Worm (Caenorhabditis elegans) whole organism, L2 larva: Measurements from ENCODE around the gene twk-21.

Experiments used
- C34F6.9 ChIP-seq: fragments of 150-350 bp; optimal IDR thresholded peaks from 2 replicates; lab custom pipeline; 2014; ENCODE audit warnings: missing biosample characterization, missing genetic modification characterization
- F13H6.1 ChIP-seq: sonication (generic microtip); optimal IDR thresholded peaks from 2 replicates; lab custom pipeline; 2016; ENCODE audit warnings: missing genetic modification characterization, missing compliant biosample characterization
- R02D3.7 ChIP-seq: fragments of 150-350 bp; optimal IDR thresholded peaks from 2 replicates; lab custom pipeline; 2014; ENCODE audit warnings: missing biosample characterization, missing genetic modification characterization
- Y55F3AM.14 ChIP-seq: fragments of 200-800 bp; sonication (Bioruptor generic); optimal IDR thresholded peaks from 2 replicates; lab custom pipeline; 2018; ENCODE audit warnings: mild to moderate bottlenecking, missing genetic modification characterization, missing compliant biosample characterization
- ZK546.5 ChIP-seq: sonication (generic microtip); optimal IDR thresholded peaks from 2 replicates; lab custom pipeline; 2017; ENCODE audit warnings: missing biosample characterization, missing genetic modification characterization
- alr-1 ChIP-seq: fragments of 150-350 bp; optimal IDR thresholded peaks from 2 replicates; lab custom pipeline; 2014; ENCODE audit warnings: missing biosample characterization, missing genetic modification characterization
- aly-2 ChIP-seq: fragments of 150-350 bp; optimal IDR thresholded peaks from 2 replicates; lab custom pipeline; 2014; ENCODE audit warnings: missing biosample characterization, missing genetic modification characterization
- ama-1 ChIP-seq: fragments of 150-350 bp; optimal IDR thresholded peaks from 2 replicates; lab custom pipeline; 2018; ENCODE audit warnings: inconsistent platforms
- blmp-1 ChIP-seq: sonication (generic microtip); optimal IDR thresholded peaks from 2 replicates; lab custom pipeline; 2017; ENCODE audit warnings: missing genetic modification characterization, mild to moderate bottlenecking, missing compliant biosample characterization, antibody characterized with exemption, moderate library complexity; ENCODE audit not compliant: insufficient read depth
- ceh-16 ChIP-seq: fragments of 150-350 bp; optimal IDR thresholded peaks from 2 replicates; lab custom pipeline; 2014; ENCODE audit warnings: missing biosample characterization, missing genetic modification characterization
- ceh-82 ChIP-seq: fragments of 150-350 bp; optimal IDR thresholded peaks from 2 replicates; lab custom pipeline; 2014; ENCODE audit warnings: missing biosample characterization, missing genetic modification characterization
- crh-2 ChIP-seq: sonication (generic microtip); optimal IDR thresholded peaks from 2 replicates; lab custom pipeline; 2017; ENCODE audit warnings: missing biosample characterization, missing genetic modification characterization
- dmd-4 ChIP-seq: sonication (generic microtip); optimal IDR thresholded peaks from 2 replicates; lab custom pipeline; 2017; ENCODE audit warnings: missing biosample characterization, missing genetic modification characterization
- egl-27 ChIP-seq: sonication (generic microtip); optimal IDR thresholded peaks from 3 replicates; lab custom pipeline; 2017; ENCODE audit warnings: missing biosample characterization, missing genetic modification reagents, missing genetic modification characterization
- elt-1 ChIP-seq: fragments of 150-350 bp; optimal IDR thresholded peaks from 2 replicates; lab custom pipeline; 2014; ENCODE audit warnings: missing biosample characterization, missing genetic modification characterization
- elt-3 ChIP-seq: sonication (generic microtip); optimal IDR thresholded peaks from 2 replicates; lab custom pipeline; 2017; ENCODE audit warnings: missing biosample characterization, missing genetic modification characterization
- fos-1 ChIP-seq: fragments of 150-350 bp; optimal IDR thresholded peaks from 2 replicates; lab custom pipeline; 2014; ENCODE audit warnings: missing biosample characterization, missing genetic modification characterization
- gmeb-1 ChIP-seq: fragments of 150-350 bp; optimal IDR thresholded peaks from 2 replicates; lab custom pipeline; 2014; ENCODE audit warnings: missing biosample characterization, missing genetic modification characterization
- lin-11 ChIP-seq: fragments of 150-350 bp; sonication (generic microtip); optimal IDR thresholded peaks from 2 replicates; lab custom pipeline; 2014; ENCODE audit warnings: missing biosample characterization, missing genetic modification characterization, inconsistent platforms, mixed read lengths
- lin-13 ChIP-seq: fragments of 150-350 bp; optimal IDR thresholded peaks from 2 replicates; lab custom pipeline; 2014; ENCODE audit warnings: missing biosample characterization, missing genetic modification reagents, missing genetic modification characterization
- lin-39 ChIP-seq: fragments of 150-350 bp; optimal IDR thresholded peaks from 2 replicates; lab custom pipeline; 2014; ENCODE audit warnings: missing biosample characterization, missing genetic modification reagents, missing genetic modification characterization
- lsy-2 ChIP-seq, 2 experiments: fragments of 150-350 bp in 1 of 2; sonication (generic microtip) in 1 of 2; optimal IDR thresholded peaks; 2 replicates each; lab custom pipeline; 2014 to 2017; ENCODE audit warnings: missing biosample characterization in 2 of 2, missing genetic modification characterization in 2 of 2
- mab-5 ChIP-seq: fragments of 150-350 bp; optimal IDR thresholded peaks from 2 replicates; lab custom pipeline; 2014; ENCODE audit warnings: missing biosample characterization, missing genetic modification characterization
- mbf-1 ChIP-seq: sonication (generic microtip); optimal IDR thresholded peaks from 2 replicates; lab custom pipeline; 2017; ENCODE audit warnings: missing biosample characterization, missing genetic modification characterization
- mdl-1 ChIP-seq, 2 experiments: fragments of 150-350 bp in 1 of 2; sonication (generic microtip) in 1 of 2; optimal IDR thresholded peaks; 2 replicates each; lab custom pipeline; 2017; ENCODE audit warnings: missing biosample characterization in 2 of 2, missing genetic modification characterization in 2 of 2
- nhr-10 ChIP-seq: sonication (generic microtip); optimal IDR thresholded peaks from 2 replicates; lab custom pipeline; 2017; ENCODE audit warnings: missing biosample characterization, missing genetic modification characterization
- nhr-129 ChIP-seq: fragments of 150-350 bp; optimal IDR thresholded peaks from 2 replicates; lab custom pipeline; 2014; ENCODE audit warnings: missing biosample characterization, missing genetic modification characterization
- nhr-21 ChIP-seq: fragments of 150-350 bp; optimal IDR thresholded peaks from 2 replicates; lab custom pipeline; 2014; ENCODE audit warnings: missing biosample characterization, missing genetic modification characterization
- nhr-23 ChIP-seq: fragments of 150-350 bp; optimal IDR thresholded peaks from 2 replicates; lab custom pipeline; 2014; ENCODE audit warnings: missing biosample characterization, missing genetic modification reagents, missing genetic modification characterization
- nhr-237 ChIP-seq: fragments of 150-350 bp; optimal IDR thresholded peaks from 2 replicates; lab custom pipeline; 2014; ENCODE audit warnings: missing biosample characterization, missing genetic modification characterization
- nhr-25 ChIP-seq: fragments of 150-350 bp; sonication (generic microtip); optimal IDR thresholded peaks from 3 replicates; lab custom pipeline; 2014; ENCODE audit warnings: missing biosample characterization, missing genetic modification characterization
- nhr-77 ChIP-seq: fragments of 150-350 bp; optimal IDR thresholded peaks from 2 replicates; lab custom pipeline; 2014; ENCODE audit warnings: missing biosample characterization, missing genetic modification characterization
- sem-4 ChIP-seq: fragments of 150-350 bp; optimal IDR thresholded peaks from 2 replicates; lab custom pipeline; 2014; ENCODE audit warnings: missing biosample characterization, missing genetic modification reagents, missing genetic modification characterization
- skn-1 ChIP-seq: sonication (generic microtip); optimal IDR thresholded peaks from 2 replicates; lab custom pipeline; 2017; ENCODE audit warnings: missing biosample characterization, missing genetic modification characterization
- sma-3 ChIP-seq: sonication (generic microtip); optimal IDR thresholded peaks from 2 replicates; lab custom pipeline; 2016; ENCODE audit warnings: missing genetic modification reagents, missing genetic modification characterization, missing compliant biosample characterization
- sma-9 ChIP-seq, 2 experiments: fragments of 150-350 bp in 1 of 2; sonication (generic microtip) in 1 of 2; optimal IDR thresholded peaks; 2 replicates each; lab custom pipeline; 2014 to 2016; ENCODE audit warnings: missing genetic modification characterization in 2 of 2, mild to moderate bottlenecking in 1 of 2, missing biosample characterization in 1 of 2, missing compliant biosample characterization in 1 of 2, missing genetic modification reagents in 1 of 2, moderate library complexity in 1 of 2
- snpc-4 ChIP-seq: fragments of 150-350 bp; optimal IDR thresholded peaks from 2 replicates; lab custom pipeline; 2014; ENCODE audit warnings: missing biosample characterization, missing genetic modification characterization
- unc-39 ChIP-seq: fragments of 150-350 bp; optimal IDR thresholded peaks from 2 replicates; lab custom pipeline; 2014; ENCODE audit warnings: missing biosample characterization, missing genetic modification characterization
- unc-55 ChIP-seq: fragments of 150-350 bp; sonication (generic microtip); optimal IDR thresholded peaks from 3 replicates; lab custom pipeline; 2014; ENCODE audit warnings: missing biosample characterization, missing genetic modification reagents, missing genetic modification characterization
- zag-1 ChIP-seq: fragments of 150-350 bp; optimal IDR thresholded peaks from 2 replicates; lab custom pipeline; 2014; ENCODE audit warnings: missing biosample characterization, missing genetic modification characterization
- ztf-1 ChIP-seq: fragments of 200-800 bp; sonication (Bioruptor generic); conservative IDR thresholded peaks from 2 replicates; pipeline ENCODE4 v1.3.6; 2022; ENCODE audit warnings: missing genetic modification characterization, missing compliant biosample characterization
- ztf-11 ChIP-seq: sonication (generic microtip); optimal IDR thresholded peaks from 2 replicates; lab custom pipeline; 2017; ENCODE audit warnings: missing biosample characterization, missing genetic modification characterization

The twk-21 gene

ce11 chrX:16335396-16335795 lies 35.7 kb downstream of the twk-21 start:
- no peak for TF ChIP-seq lin-13 (GFP tag; lab: Kevin White, UChicago)
- no peak for TF ChIP-seq nhr-21 (tag; lab: Kevin White, UChicago)
- no peak for TF ChIP-seq fos-1 (tag; lab: Kevin White, UChicago)
- TF ChIP-seq ztf-11 (tag; lab: Kevin White, UChicago) = no peak
- TF ChIP-seq nhr-23 = no peak
- no peak for TF ChIP-seq snpc-4 (tag; lab: Kevin White, UChicago)
- TF ChIP-seq gmeb-1 (tag; lab: Kevin White, UChicago) = no peak
- TF ChIP-seq skn-1 (tag; lab: Kevin White, UChicago) = no peak
- TF ChIP-seq lin-39 (tag; lab: Kevin White, UChicago) = no peak
- no peak for TF ChIP-seq lin-11 (tag; lab: Kevin White, UChicago)
- TF ChIP-seq dmd-4 = no peak

- TF ChIP-seq ama-1 (lab: Kevin White, UChicago) = no peak
- no peak for TF ChIP-seq nhr-25 (tag; lab: Kevin White, UChicago)
- TF ChIP-seq nhr-129 (tag; lab: Kevin White, UChicago) = no peak
- no peak for TF ChIP-seq fos-1 (tag; lab: Kevin White, UChicago)
- no peak for TF ChIP-seq aly-2 (tag; lab: Kevin White, UChicago)
- no peak for TF ChIP-seq lin-39 (tag; lab: Kevin White, UChicago)
- TF ChIP-seq unc-55 = no peak
- no peak for TF ChIP-seq nhr-23
- TF ChIP-seq ztf-1 (GFP tag; lab: Robert Waterston, UW) = no peak
- no peak for TF ChIP-seq C34F6.9
- no peak for TF ChIP-seq lin-11 (tag; lab: Kevin White, UChicago)
- TF ChIP-seq egl-27 (tag; lab: Kevin White, UChicago) = no peak
- TF ChIP-seq mbf-1 (tag; lab: Kevin White, UChicago) = no peak
- TF ChIP-seq snpc-4 (tag; lab: Kevin White, UChicago) = no peak
- no peak for TF ChIP-seq nhr-77 (tag; lab: Kevin White, UChicago)
- TF ChIP-seq blmp-1 (tag; lab: Kevin White, UChicago) = no peak
- TF ChIP-seq dmd-4 = no peak
- no peak for TF ChIP-seq gmeb-1 (tag; lab: Kevin White, UChicago)
- TF ChIP-seq ceh-82 (tag; lab: Kevin White, UChicago) = no peak
These were observed 37.2 kb downstream of the twk-21 start for ce11 chrX:16336940-16337339.

ce11 chrX:16337399-16337798 lies 37.7 kb downstream of the twk-21 start:
- TF ChIP-seq fos-1 (tag; lab: Kevin White, UChicago) (peak; percentile 39), dmd-4 (no peak)
- TF ChIP-seq, all 48 proteins: peak for 1

ce11 chrX:16339207-16339606 lies 39.5 kb downstream of the twk-21 start:
- no peak for TF ChIP-seq F13H6.1 (tag; lab: Kevin White, UChicago)
- no peak for TF ChIP-seq skn-1 (tag; lab: Kevin White, UChicago)
- TF ChIP-seq unc-55 = peak; percentile 39
- no peak for TF ChIP-seq lin-13 (GFP tag; lab: Kevin White, UChicago)
- TF ChIP-seq ceh-82 (tag; lab: Kevin White, UChicago) = no peak
- peak; percentile 40 for TF ChIP-seq sma-9 (GFP tag; optimal IDR thresholded peaks at IDR 0.05; lab: Kevin White, UChicago)
- TF ChIP-seq sma-9 (tag; optimal IDR thresholded peaks at IDR 0.05; lab: Kevin White, UChicago) = no peak
- TF ChIP-seq aly-2 (tag; lab: Kevin White, UChicago) = no peak
- TF ChIP-seq R02D3.7 (tag; lab: Kevin White, UChicago) = no peak
- peak; percentile 25 for TF ChIP-seq crh-2 (tag; lab: Kevin White, UChicago)
- no peak for TF ChIP-seq ama-1 (lab: Kevin White, UChicago)
- TF ChIP-seq C34F6.9 = peak; percentile 57
- no peak for TF ChIP-seq nhr-237 (tag; lab: Kevin White, UChicago)
- TF ChIP-seq elt-1 = no peak
- no peak for TF ChIP-seq nhr-21 (tag; lab: Kevin White, UChicago)
- TF ChIP-seq elt-3 (tag; lab: Kevin White, UChicago) = no peak
- TF ChIP-seq zag-1 = peak; percentile 20
- TF ChIP-seq nhr-25 (tag; lab: Kevin White, UChicago) = no peak
- TF ChIP-seq mab-5 = no peak
- TF ChIP-seq gmeb-1 (tag; lab: Kevin White, UChicago) = no peak
- no peak for TF ChIP-seq alr-1 (tag; lab: Kevin White, UChicago)
- no peak for TF ChIP-seq ceh-16
- no peak for TF ChIP-seq ZK546.5 (tag; lab: Kevin White, UChicago)
- no peak for TF ChIP-seq snpc-4 (tag; lab: Kevin White, UChicago)
- no peak for TF ChIP-seq fos-1 (tag; lab: Kevin White, UChicago)
- no peak for TF ChIP-seq nhr-10
- no peak for TF ChIP-seq Y55F3AM.14 (GFP tag; lab: Kevin White, UChicago)
- TF ChIP-seq sma-3 (GFP tag; lab: Kevin White, UChicago) = no peak
- no peak for TF ChIP-seq nhr-23
- TF ChIP-seq unc-39 (tag; lab: Kevin White, UChicago) = no peak
- TF ChIP-seq mdl-1 (tag; optimal IDR thresholded peaks at IDR 0.05; lab: Kevin White, UChicago) = peak in 1 of 2 experiments; percentile 52
- no peak for TF ChIP-seq nhr-129 (tag; lab: Kevin White, UChicago)
- no peak for TF ChIP-seq nhr-77 (tag; lab: Kevin White, UChicago)
- TF ChIP-seq lin-39 (tag; lab: Kevin White, UChicago) = no peak
- TF ChIP-seq lin-11 (tag; lab: Kevin White, UChicago) = no peak
- TF ChIP-seq sem-4 (tag; lab: Kevin White, UChicago) = no peak
- TF ChIP-seq dmd-4 = no peak
- TF ChIP-seq egl-27 (tag; lab: Kevin White, UChicago) = no peak
- TF ChIP-seq lsy-2 (tag; optimal IDR thresholded peaks at IDR 0.05; lab: Kevin White, UChicago) = peak in 1 of 2 experiments; percentile 34
- TF ChIP-seq ztf-1 (GFP tag; lab: Robert Waterston, UW) = no peak
